Worm (Caenorhabditis elegans) whole organism, mixed stage, embryonic: ENCODE data around the gene ZK637.14.
A peak's percentile ranks its signal among the peaks of the same experiment; 100 is the strongest.

Experiments used
- M03D4.4 ChIP-seq: sonication (generic microtip); optimal IDR thresholded peaks from 2 replicates; lab custom pipeline; 2017; ENCODE audit warnings: mild to moderate bottlenecking, missing genetic modification characterization, missing compliant biosample characterization
- bed-3 ChIP-seq: fragments of 200-800 bp; sonication (Bioruptor generic); optimal IDR thresholded peaks from 3 replicates; lab custom pipeline; 2018; ENCODE audit warnings: mild to moderate bottlenecking, missing genetic modification characterization, moderate library complexity, missing compliant biosample characterization
- blmp-1 ChIP-seq: fragments of 150-350 bp; optimal IDR thresholded peaks from 2 replicates; lab custom pipeline; 2014; ENCODE audit warnings: missing biosample characterization, missing genetic modification characterization
- ceh-39 ChIP-seq: fragments of 150-350 bp; optimal IDR thresholded peaks from 2 replicates; lab custom pipeline; 2014; ENCODE audit warnings: missing biosample characterization, missing genetic modification characterization
- ceh-43 ChIP-seq: fragments of 200-800 bp; sonication (Bioruptor generic); optimal IDR thresholded peaks from 2 replicates; lab custom pipeline; 2018; ENCODE audit warnings: mild to moderate bottlenecking, missing genetic modification characterization, moderate library complexity, missing compliant biosample characterization
- ceh-83 ChIP-seq: fragments of 200-800 bp; sonication (Bioruptor generic); optimal IDR thresholded peaks from 2 replicates; lab custom pipeline; 2018; ENCODE audit warnings: mild to moderate bottlenecking, missing genetic modification characterization, missing compliant biosample characterization
- ces-1 ChIP-seq: fragments of 150-350 bp; optimal IDR thresholded peaks from 2 replicates; lab custom pipeline; 2014; ENCODE audit warnings: missing biosample characterization, missing genetic modification reagents, missing genetic modification characterization
- cnd-1 ChIP-seq: fragments of 200-800 bp; sonication (Bioruptor generic); optimal IDR thresholded peaks from 2 replicates; lab custom pipeline; 2018; ENCODE audit warnings: mild to moderate bottlenecking, missing genetic modification characterization, missing compliant biosample characterization
- drap-1 ChIP-seq: fragments of 200-800 bp; sonication (Bioruptor generic); optimal IDR thresholded peaks from 3 replicates; lab custom pipeline; 2018; ENCODE audit warnings: mild to moderate bottlenecking, missing genetic modification characterization, missing compliant biosample characterization
- elt-1 ChIP-seq: sonication (generic microtip); optimal IDR thresholded peaks from 2 replicates; lab custom pipeline; 2017; ENCODE audit warnings: missing genetic modification characterization, mild to moderate bottlenecking, missing compliant biosample characterization, antibody characterized with exemption, moderate library complexity, borderline replicate concordance; ENCODE audit not compliant: insufficient read depth
- elt-3 ChIP-seq: fragments of 150-350 bp; optimal IDR thresholded peaks from 2 replicates; lab custom pipeline; 2014; ENCODE audit warnings: missing biosample characterization, missing genetic modification characterization
- flh-1 ChIP-seq: fragments of 200-800 bp; sonication (Bioruptor generic); optimal IDR thresholded peaks from 2 replicates; lab custom pipeline; 2018; ENCODE audit warnings: mild to moderate bottlenecking, missing genetic modification characterization, moderate library complexity, missing compliant biosample characterization
- ham-2 ChIP-seq: fragments of 200-800 bp; sonication (Bioruptor generic); optimal IDR thresholded peaks from 2 replicates; lab custom pipeline; 2018; ENCODE audit warnings: mild to moderate bottlenecking, missing genetic modification characterization, missing compliant biosample characterization
- hlh-1 ChIP-seq: fragments of 150-350 bp; optimal IDR thresholded peaks from 2 replicates; lab custom pipeline; 2014; ENCODE audit warnings: missing biosample characterization, missing genetic modification reagents, missing genetic modification characterization
- lin-13 ChIP-seq: fragments of 150-350 bp; optimal IDR thresholded peaks from 2 replicates; lab custom pipeline; 2014; ENCODE audit warnings: missing biosample characterization, missing genetic modification characterization
- lin-32 ChIP-seq: fragments of 200-800 bp; sonication (Bioruptor generic); optimal IDR thresholded peaks from 2 replicates; lab custom pipeline; 2018; ENCODE audit warnings: mild to moderate bottlenecking, missing genetic modification characterization, missing compliant biosample characterization
- lsy-2 ChIP-seq: fragments of 150-350 bp; optimal IDR thresholded peaks from 2 replicates; lab custom pipeline; 2014; ENCODE audit warnings: missing biosample characterization, missing genetic modification characterization
- mab-5 ChIP-seq: fragments of 150-350 bp; optimal IDR thresholded peaks from 2 replicates; lab custom pipeline; 2014; ENCODE audit warnings: missing biosample characterization, missing genetic modification characterization
- mep-1 ChIP-seq: fragments of 150-350 bp; optimal IDR thresholded peaks from 2 replicates; lab custom pipeline; 2017; ENCODE audit warnings: missing biosample characterization, missing genetic modification reagents, missing genetic modification characterization, inconsistent platforms
- mls-2 ChIP-seq: sonication (generic microtip); optimal IDR thresholded peaks from 2 replicates; lab custom pipeline; 2016; ENCODE audit warnings: mild to moderate bottlenecking, missing genetic modification characterization, moderate library complexity, missing compliant biosample characterization
- nhr-12 ChIP-seq: fragments of 150-350 bp; optimal IDR thresholded peaks from 2 replicates; lab custom pipeline; 2014; ENCODE audit warnings: missing biosample characterization, missing genetic modification characterization
- nhr-2 ChIP-seq: fragments of 150-350 bp; optimal IDR thresholded peaks from 2 replicates; lab custom pipeline; 2014; ENCODE audit warnings: missing biosample characterization, missing genetic modification characterization
- nhr-237 ChIP-seq: fragments of 150-350 bp; optimal IDR thresholded peaks from 2 replicates; lab custom pipeline; 2014; ENCODE audit warnings: missing biosample characterization, missing genetic modification characterization
- nhr-28 ChIP-seq: fragments of 150-350 bp; optimal IDR thresholded peaks from 2 replicates; lab custom pipeline; 2014; ENCODE audit warnings: missing biosample characterization, missing genetic modification characterization
- nhr-76 ChIP-seq: sonication (generic microtip); optimal IDR thresholded peaks from 2 replicates; lab custom pipeline; 2017; ENCODE audit warnings: missing biosample characterization, missing genetic modification characterization
- pha-4 ChIP-seq: fragments of 150-350 bp; optimal IDR thresholded peaks from 2 replicates; lab custom pipeline; 2018; ENCODE audit warnings: missing biosample characterization, missing genetic modification reagents, missing genetic modification characterization
- sem-2 ChIP-seq: fragments of 200-800 bp; sonication (Bioruptor generic); optimal IDR thresholded peaks from 2 replicates; lab custom pipeline; 2018; ENCODE audit warnings: mild to moderate bottlenecking, missing genetic modification characterization, missing compliant biosample characterization
- snpc-4 ChIP-seq: fragments of 150-350 bp; optimal IDR thresholded peaks from 2 replicates; lab custom pipeline; 2014; ENCODE audit warnings: missing biosample characterization, missing genetic modification characterization
- sptf-1 ChIP-seq: sonication (generic microtip); optimal IDR thresholded peaks from 2 replicates; lab custom pipeline; 2017; ENCODE audit warnings: mild to moderate bottlenecking, missing genetic modification characterization, moderate library complexity, missing compliant biosample characterization
- tbx-8 ChIP-seq: fragments of 200-800 bp; sonication (Bioruptor generic); optimal IDR thresholded peaks from 2 replicates; lab custom pipeline; 2018; ENCODE audit warnings: mild to moderate bottlenecking, missing genetic modification characterization, moderate library complexity, missing compliant biosample characterization
- unc-120 ChIP-seq: sonication (generic microtip); optimal IDR thresholded peaks from 2 replicates; lab custom pipeline; 2017; ENCODE audit warnings: missing genetic modification characterization, missing compliant biosample characterization; ENCODE audit not compliant: poor library complexity, severe bottlenecking
- unc-39 ChIP-seq: fragments of 150-350 bp; optimal IDR thresholded peaks from 2 replicates; lab custom pipeline; 2014; ENCODE audit warnings: missing biosample characterization, missing genetic modification characterization
- unc-62 ChIP-seq: fragments of 150-350 bp; optimal IDR thresholded peaks from 2 replicates; lab custom pipeline; 2014; ENCODE audit warnings: missing biosample characterization, missing genetic modification reagents, missing genetic modification characterization
- zip-8 ChIP-seq: fragments of 150-350 bp; optimal IDR thresholded peaks from 2 replicates; lab custom pipeline; 2014; ENCODE audit warnings: missing biosample characterization, missing genetic modification characterization
- ztf-11 ChIP-seq: fragments of 150-350 bp; optimal IDR thresholded peaks from 2 replicates; lab custom pipeline; 2014; ENCODE audit warnings: missing biosample characterization, missing genetic modification characterization

The ZK637.14 gene

DNA sequence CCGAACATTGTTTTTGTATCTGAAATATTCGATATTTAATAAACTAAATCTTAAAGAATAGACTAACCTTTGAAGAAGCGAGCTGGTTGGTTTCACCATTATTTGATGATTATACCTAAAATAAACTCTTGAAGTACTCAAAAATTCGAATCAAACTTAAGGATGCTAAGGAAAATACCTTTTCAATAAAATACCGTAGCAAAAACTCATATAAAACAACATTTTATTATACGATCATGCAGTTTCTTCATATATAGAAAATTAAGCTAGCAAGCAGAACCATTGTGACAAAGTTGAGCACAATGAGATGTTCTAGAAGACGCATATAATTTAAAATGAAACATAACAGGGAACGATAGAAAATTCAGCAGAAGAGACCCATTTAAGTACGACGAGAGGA is 40.6 kb downstream of the ZK637.14 start, which contains the start of gene F44E2.7:
Gene F44E2.7, minus strand, starts transcription at position 101 of the 400 bp plus-strand sequence.
- TF ChIP-seq ceh-43 (GFP tag; lab: Kevin White, UChicago) (no peak), nhr-237 (tag; lab: Kevin White, UChicago) (no peak), nhr-12 (tag; lab: Kevin White, UChicago) (no peak)
- TF ChIP-seq, all 35 proteins: peak for 0

DNA sequence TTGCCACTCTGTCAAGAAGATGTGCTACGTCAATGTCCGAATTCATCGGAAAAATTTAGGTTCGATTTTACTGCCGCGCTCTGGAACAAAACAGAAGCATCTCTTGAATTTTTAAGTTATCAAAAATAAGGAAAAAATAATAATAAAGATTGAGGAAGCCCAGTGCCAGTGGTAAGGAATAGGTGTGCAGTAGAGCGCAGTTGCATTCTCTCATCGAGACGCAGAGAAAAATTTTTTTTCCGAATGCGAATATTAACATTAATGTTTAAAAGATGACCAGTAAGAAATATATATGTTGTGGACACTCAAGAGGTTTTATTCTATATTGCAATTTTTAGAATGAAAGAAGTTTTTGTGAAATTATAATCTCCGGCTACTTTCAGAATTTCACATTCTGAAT is 41.2 kb downstream of the ZK637.14 start:
- TF ChIP-seq blmp-1 (tag; lab: Kevin White, UChicago) (no peak), ztf-11 (tag; lab: Kevin White, UChicago) (no peak), unc-39 (tag; lab: Kevin White, UChicago) (no peak), nhr-2 (tag; lab: Kevin White, UChicago) (no peak), M03D4.4 (no peak), unc-120 (tag; lab: Kevin White, UChicago) (no peak), ham-2 (GFP tag; lab: Kevin White, UChicago) (no peak), bed-3 (GFP tag; lab: Kevin White, UChicago) (no peak), snpc-4 (no peak), sptf-1 (no peak), unc-62 (GFP tag; lab: Kevin White, UChicago) (no peak), cnd-1 (tag; lab: Kevin White, UChicago) (peak; percentile 15), mep-1 (tag; lab: Kevin White, UChicago) (peak; percentile 57), ceh-83 (no peak), lin-32 (no peak), ceh-43 (GFP tag; lab: Kevin White, UChicago) (no peak), mab-5 (tag; lab: Kevin White, UChicago) (no peak), nhr-12 (tag; lab: Kevin White, UChicago) (no peak), ces-1 (GFP tag; lab: Kevin White, UChicago) (peak; percentile 24), tbx-8 (no peak), lin-13 (tag; lab: Kevin White, UChicago) (no peak), mls-2 (tag; lab: Kevin White, UChicago) (no peak), sem-2 (GFP tag; lab: Kevin White, UChicago) (no peak), ceh-39 (tag; lab: Kevin White, UChicago) (no peak), nhr-76 (tag; lab: Kevin White, UChicago) (no peak), elt-3 (tag; lab: Kevin White, UChicago) (no peak), nhr-237 (tag; lab: Kevin White, UChicago) (peak; percentile 40), nhr-28 (tag; lab: Kevin White, UChicago) (no peak), drap-1 (GFP tag; lab: Kevin White, UChicago) (no peak), lsy-2 (tag; lab: Kevin White, UChicago) (peak; percentile 26), zip-8 (tag; lab: Kevin White, UChicago) (no peak), flh-1 (GFP tag; lab: Kevin White, UChicago) (no peak), hlh-1 (tag; lab: Kevin White, UChicago) (no peak), elt-1 (tag; lab: Kevin White, UChicago) (no peak), pha-4 (tag; lab: Kevin White, UChicago) (peak; percentile 8)

DNA sequence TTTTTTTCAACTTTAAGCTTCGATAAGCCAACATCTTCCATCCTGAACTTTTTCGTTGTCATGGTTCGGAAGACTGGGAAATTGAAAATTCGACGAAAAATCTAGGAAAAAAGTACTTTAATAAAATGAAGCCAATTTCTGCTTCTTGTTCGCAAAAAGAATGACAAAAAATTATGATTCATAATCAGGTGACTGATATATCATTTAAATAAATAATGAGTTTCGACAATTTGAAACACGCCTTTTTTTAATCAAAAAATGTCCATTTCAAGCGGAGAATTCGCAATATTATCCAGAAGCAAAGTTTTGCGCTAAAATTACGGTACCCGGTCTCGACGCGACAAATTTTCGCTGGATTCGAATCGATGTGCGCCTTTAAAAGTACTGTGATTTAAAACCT is 43.8 kb downstream of the ZK637.14 start, which contains the start of gene F44E2.6:
Gene F44E2.6, minus strand, starts transcription at position 101 of the 400 bp plus-strand sequence.
- TF ChIP-seq ces-1 (GFP tag; lab: Kevin White, UChicago): no peak

- no peak for TF ChIP-seq sem-2 (GFP tag; lab: Kevin White, UChicago)
- no peak for TF ChIP-seq snpc-4
- no peak for TF ChIP-seq mep-1 (tag; lab: Kevin White, UChicago)
- TF ChIP-seq nhr-28 (tag; lab: Kevin White, UChicago): no peak
- TF ChIP-seq mab-5 (tag; lab: Kevin White, UChicago): no peak
- no peak for TF ChIP-seq unc-39 (tag; lab: Kevin White, UChicago)
- TF ChIP-seq blmp-1 (tag; lab: Kevin White, UChicago): no peak
- TF ChIP-seq elt-1 (tag; lab: Kevin White, UChicago): no peak
- TF ChIP-seq nhr-76 (tag; lab: Kevin White, UChicago): no peak
- TF ChIP-seq cnd-1 (tag; lab: Kevin White, UChicago): no peak
- TF ChIP-seq drap-1 (GFP tag; lab: Kevin White, UChicago): no peak
- TF ChIP-seq mls-2 (tag; lab: Kevin White, UChicago): no peak
- TF ChIP-seq nhr-237 (tag; lab: Kevin White, UChicago): no peak
- no peak for TF ChIP-seq ztf-11 (tag; lab: Kevin White, UChicago)
- no peak for TF ChIP-seq elt-3 (tag; lab: Kevin White, UChicago)
- TF ChIP-seq ces-1 (GFP tag; lab: Kevin White, UChicago): no peak
- no peak for TF ChIP-seq lsy-2 (tag; lab: Kevin White, UChicago)
Observed at ce11 chrIII:8844137-8844536, 44.8 kb downstream of the ZK637.14 start.
